Worm (Caenorhabditis elegans): ENCODE results near the gene unc-130.
A peak's percentile ranks its signal among the peaks of the same experiment; 100 is the strongest.

The unc-130 gene

DNA sequence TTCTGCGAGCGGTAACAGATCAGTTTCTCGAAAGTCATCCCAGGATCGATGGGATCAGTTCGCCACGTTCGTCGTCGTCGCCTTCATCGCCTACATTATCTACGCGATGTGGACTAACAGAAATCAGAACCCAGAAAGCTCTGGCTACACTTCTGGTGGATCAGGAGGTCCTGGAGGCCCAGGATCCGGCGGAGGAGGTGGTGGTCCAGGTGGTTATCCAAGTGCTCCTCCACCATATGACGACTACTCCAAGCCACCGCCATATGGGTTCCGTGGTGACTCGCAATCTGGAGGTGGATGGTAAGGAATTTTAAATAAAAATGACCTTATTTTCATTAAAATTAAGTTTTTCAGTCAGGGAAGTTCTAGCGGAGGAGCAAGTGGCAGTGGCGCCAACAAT is 41.6 kb upstream of the unc-130 start:
- TF ChIP-seq ceh-82 (tag; optimal IDR thresholded peaks at IDR 0.05) = no peak
- no peak for TF ChIP-seq elt-1 (tag; optimal IDR thresholded peaks at IDR 0.05)
- TF ChIP-seq ceh-9 (tag; optimal IDR thresholded peaks at IDR 0.05) = no peak
- no peak for TF ChIP-seq nhr-23 (tag; optimal IDR thresholded peaks at IDR 0.05)
- TF ChIP-seq elt-2 (tag; optimal IDR thresholded peaks at IDR 0.05) = no peak
- TF ChIP-seq ama-1 (optimal IDR thresholded peaks at IDR 0.05) = no peak
- no peak for TF ChIP-seq lsy-12 (tag; optimal IDR thresholded peaks at IDR 0.05)
- TF ChIP-seq nfya-1 (tag; optimal IDR thresholded peaks at IDR 0.05; ENCODE audit: insufficient read depth) = no peak
- no peak for TF ChIP-seq tbx-2 (tag; optimal IDR thresholded peaks at IDR 0.05)

ce11 chrII:11240963-11241362 is 40.8 kb upstream of the unc-130 start:
- TF ChIP-seq aly-2 (tag; optimal IDR thresholded peaks at IDR 0.05) = no peak
- no peak for TF ChIP-seq nhr-67 (tag; optimal IDR thresholded peaks at IDR 0.05)
- TF ChIP-seq ceh-28 (tag; optimal IDR thresholded peaks at IDR 0.05) = no peak
- TF ChIP-seq eor-1 (tag; optimal IDR thresholded peaks at IDR 0.05) = no peak
- no peak for TF ChIP-seq egl-27 (tag; optimal IDR thresholded peaks at IDR 0.05)
- TF ChIP-seq R02D3.7 (tag; optimal IDR thresholded peaks at IDR 0.05) = no peak
- TF ChIP-seq nhr-43 (tag; optimal IDR thresholded peaks at IDR 0.05; ENCODE audit: poor library complexity, severe bottlenecking) = no peak
- no peak for TF ChIP-seq elt-1 (tag; optimal IDR thresholded peaks at IDR 0.05)

ce11 chrII:11241497-11241896 is 40.3 kb upstream of the unc-130 start:
- TF ChIP-seq elt-3 (tag; optimal IDR thresholded peaks at IDR 0.05) (no peak), nhr-77 (tag; optimal IDR thresholded peaks at IDR 0.05) (no peak)

- no peak for TF ChIP-seq nhr-76 (tag; optimal IDR thresholded peaks at IDR 0.05)
- no peak for TF ChIP-seq unc-39 (tag; optimal IDR thresholded peaks at IDR 0.05)
- TF ChIP-seq lin-15B (tag; optimal IDR thresholded peaks at IDR 0.05) = no peak
- no peak for TF ChIP-seq nhr-12 (tag; optimal IDR thresholded peaks at IDR 0.05)
- no peak for TF ChIP-seq nhr-11 (tag; optimal IDR thresholded peaks at IDR 0.05)
- TF ChIP-seq aly-2 (tag; optimal IDR thresholded peaks at IDR 0.05) = no peak
- no peak for TF ChIP-seq egl-27 (tag; optimal IDR thresholded peaks at IDR 0.05)
- no peak for TF ChIP-seq pqm-1 (tag; optimal IDR thresholded peaks at IDR 0.05)
- no peak for TF ChIP-seq ceh-16 (tag; optimal IDR thresholded peaks at IDR 0.05)
- no peak for TF ChIP-seq nhr-25 (tag; optimal IDR thresholded peaks at IDR 0.05)
- no peak for TF ChIP-seq eor-1 (tag; optimal IDR thresholded peaks at IDR 0.05)
- no peak for TF ChIP-seq nfya-1 (tag; optimal IDR thresholded peaks at IDR 0.05; ENCODE audit: insufficient read depth)
- TF ChIP-seq egl-5 (tag; optimal IDR thresholded peaks at IDR 0.05) = no peak
- TF ChIP-seq nhr-28 (tag; optimal IDR thresholded peaks at IDR 0.05) = no peak
- TF ChIP-seq mdl-1 (tag; optimal IDR thresholded peaks at IDR 0.05) = no peak
- no peak for TF ChIP-seq tbx-2 (tag; optimal IDR thresholded peaks at IDR 0.05)
- no peak for TF ChIP-seq nhr-67 (tag; optimal IDR thresholded peaks at IDR 0.05)
- no peak for TF ChIP-seq ztf-4 (tag; optimal IDR thresholded peaks at IDR 0.05)
- no peak for TF ChIP-seq fkh-10 (GFP tag; optimal IDR thresholded peaks at IDR 0.05)
Measured at ce11 chrII:11242918-11243317, 38.8 kb upstream of the unc-130 start.

DNA sequence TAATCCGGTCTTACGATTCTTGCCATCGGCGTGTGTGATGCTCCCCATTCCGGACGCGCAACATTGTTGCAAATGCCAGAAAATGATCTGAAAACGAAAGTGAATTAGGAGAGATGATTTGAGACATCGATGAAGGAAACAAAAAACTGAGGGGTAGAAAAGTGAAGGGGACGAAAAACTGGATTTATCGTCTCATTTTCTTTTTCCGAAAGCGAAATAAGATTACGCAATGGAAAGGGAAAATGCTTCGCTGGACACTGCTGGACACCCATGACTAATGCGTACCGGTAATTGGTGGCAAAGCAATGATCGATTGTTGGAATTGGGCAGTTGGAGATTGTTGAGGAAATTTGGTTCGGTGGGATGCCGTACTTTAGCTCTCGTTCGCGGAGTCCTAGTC is 35.3 kb upstream of the unc-130 start:
- TF ChIP-seq nhr-23 (tag; optimal IDR thresholded peaks at IDR 0.05) = no peak
- peak; percentile 29 for TF ChIP-seq nhr-25 (tag; optimal IDR thresholded peaks at IDR 0.05)
- TF ChIP-seq ztf-4 (tag; optimal IDR thresholded peaks at IDR 0.05) = no peak
- no peak for TF ChIP-seq fkh-10 (GFP tag; optimal IDR thresholded peaks at IDR 0.05)
- TF ChIP-seq eor-1 (tag; optimal IDR thresholded peaks at IDR 0.05) = no peak

- TF ChIP-seq nhr-43 (tag; optimal IDR thresholded peaks at IDR 0.05; ENCODE audit: poor library complexity, severe bottlenecking) (peak; percentile 10), nhr-25 (tag; optimal IDR thresholded peaks at IDR 0.05) (peak; percentile 81), elt-2 (tag; optimal IDR thresholded peaks at IDR 0.05) (no peak)
Measured at ce11 chrII:11247414-11247813, 34.4 kb upstream of the unc-130 start, which contains the start of gene T06D8.10. TSS of gene T06D8.10 (minus strand) at chrII:11247514.

- TF ChIP-seq nhr-67 (tag; optimal IDR thresholded peaks at IDR 0.05) (no peak), elt-3 (tag; optimal IDR thresholded peaks at IDR 0.05) (no peak), egl-27 (tag; optimal IDR thresholded peaks at IDR 0.05) (no peak), mdl-1 (tag; optimal IDR thresholded peaks at IDR 0.05) (no peak), daf-12 (tag; optimal IDR thresholded peaks at IDR 0.05) (no peak), elt-1 (tag; optimal IDR thresholded peaks at IDR 0.05) (no peak)
Measured at ce11 chrII:11255536-11255935, 26.2 kb upstream of the unc-130 start, which contains the start of gene T05B9.2. TSS of gene T05B9.2 (plus strand) at chrII:11255836.

Data from whole organism, L3 larva.